Worm (Caenorhabditis elegans) whole organism, mixed stage, embryonic: ENCODE results near the gene C07E3.4.

Experiments used
- M03D4.4 ChIP-seq: sonication (generic microtip); optimal IDR thresholded peaks from 2 replicates; lab custom pipeline; 2017; ENCODE audit warnings: mild to moderate bottlenecking, missing genetic modification characterization, missing compliant biosample characterization
- bed-3 ChIP-seq: fragments of 200-800 bp; sonication (Bioruptor generic); optimal IDR thresholded peaks from 3 replicates; lab custom pipeline; 2018; ENCODE audit warnings: mild to moderate bottlenecking, missing genetic modification characterization, moderate library complexity, missing compliant biosample characterization
- blmp-1 ChIP-seq: fragments of 150-350 bp; optimal IDR thresholded peaks from 2 replicates; lab custom pipeline; 2014; ENCODE audit warnings: missing biosample characterization, missing genetic modification characterization
- cnd-1 ChIP-seq: fragments of 200-800 bp; sonication (Bioruptor generic); optimal IDR thresholded peaks from 2 replicates; lab custom pipeline; 2018; ENCODE audit warnings: mild to moderate bottlenecking, missing genetic modification characterization, missing compliant biosample characterization
- mab-5 ChIP-seq: fragments of 150-350 bp; optimal IDR thresholded peaks from 2 replicates; lab custom pipeline; 2014; ENCODE audit warnings: missing biosample characterization, missing genetic modification characterization
- mls-2 ChIP-seq: sonication (generic microtip); optimal IDR thresholded peaks from 2 replicates; lab custom pipeline; 2016; ENCODE audit warnings: mild to moderate bottlenecking, missing genetic modification characterization, moderate library complexity, missing compliant biosample characterization
- nhr-2 ChIP-seq: fragments of 150-350 bp; optimal IDR thresholded peaks from 2 replicates; lab custom pipeline; 2014; ENCODE audit warnings: missing biosample characterization, missing genetic modification characterization
- nhr-76 ChIP-seq: sonication (generic microtip); optimal IDR thresholded peaks from 2 replicates; lab custom pipeline; 2017; ENCODE audit warnings: missing biosample characterization, missing genetic modification characterization
- pha-4 ChIP-seq: fragments of 150-350 bp; optimal IDR thresholded peaks from 2 replicates; lab custom pipeline; 2018; ENCODE audit warnings: missing biosample characterization, missing genetic modification reagents, missing genetic modification characterization
- snpc-4 ChIP-seq: fragments of 150-350 bp; optimal IDR thresholded peaks from 2 replicates; lab custom pipeline; 2014; ENCODE audit warnings: missing biosample characterization, missing genetic modification characterization

- TF ChIP-seq blmp-1 (tag; lab: Kevin White, UChicago) (no peak), bed-3 (GFP tag; lab: Kevin White, UChicago) (no peak), nhr-2 (tag; lab: Kevin White, UChicago) (no peak), cnd-1 (tag; lab: Kevin White, UChicago) (no peak), nhr-76 (tag; lab: Kevin White, UChicago) (no peak), pha-4 (tag; lab: Kevin White, UChicago) (no peak), mls-2 (tag; lab: Kevin White, UChicago) (no peak), snpc-4 (tag; lab: Kevin White, UChicago) (no peak), M03D4.4 (tag; lab: Kevin White, UChicago) (no peak), mab-5 (tag; lab: Kevin White, UChicago) (no peak)
Measured at ce11 chrII:10369547-10370028, 9.0 kb downstream of the C07E3.4 start, which contains the start of gene ceh-58.
